Worm (Caenorhabditis elegans): ENCODE measurements around the gene B0280.2.

DNA sequence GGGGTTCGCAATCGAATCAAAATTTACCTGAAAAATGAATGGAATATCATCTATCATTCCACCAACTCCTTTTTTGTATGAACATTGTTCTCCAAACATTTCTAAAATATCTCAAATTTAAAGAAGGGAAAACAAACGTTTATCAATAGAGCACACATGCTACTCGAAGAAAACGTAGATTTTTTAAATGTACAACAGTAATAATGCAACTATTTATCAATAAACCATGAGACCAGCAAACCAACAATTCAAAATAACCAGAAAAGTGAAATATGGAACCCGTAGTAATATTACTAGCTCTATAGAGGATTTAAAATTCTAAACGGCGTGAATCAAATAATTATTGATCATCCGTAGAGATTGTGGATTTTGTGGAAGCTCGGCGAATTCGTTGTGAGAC lies 45.7 kb upstream of the B0280.2 start, which contains the start of gene ZK418.6:
- no peak for TF ChIP-seq ceh-79 (tag; optimal IDR thresholded peaks at IDR 0.05)
- TF ChIP-seq cebp-1 (GFP tag; IDR thresholded peaks at IDR 0.05): no peak
- no peak for TF ChIP-seq cebp-1 (tag; optimal IDR thresholded peaks at IDR 0.05)
- TF ChIP-seq sptf-2 (GFP tag; optimal IDR thresholded peaks at IDR 0.05): no peak
- TF ChIP-seq F49E8.2 (tag; optimal IDR thresholded peaks at IDR 0.05; ENCODE audit: insufficient read depth): no peak
- TF ChIP-seq athp-1 (tag; optimal IDR thresholded peaks at IDR 0.05): no peak
- no peak for TF ChIP-seq sdz-38 (tag; optimal IDR thresholded peaks at IDR 0.05)
- no peak for TF ChIP-seq die-1 (tag; optimal IDR thresholded peaks at IDR 0.05)
- TF ChIP-seq tlf-1 (GFP tag; optimal IDR thresholded peaks at IDR 0.05): no peak
- no peak for TF ChIP-seq attf-5 (GFP tag; optimal IDR thresholded peaks at IDR 0.05)
- no peak for TF ChIP-seq rec-8 (tag; optimal IDR thresholded peaks at IDR 0.05)
- no peak for TF ChIP-seq ama-1 (optimal IDR thresholded peaks at IDR 0.05)
- TF ChIP-seq ama-1 (GFP tag; optimal IDR thresholded peaks at IDR 0.05): no peak

Measured in whole organism, young adult.